Fruit fly (Drosophila melanogaster) whole organism, adult: ENCODE data around the gene CheB38c.

Experiments
- CG11617 ChIP-seq: fragments of 200-800 bp; sonication (Bioruptor generic); optimal IDR thresholded peaks from 2 replicates; lab custom pipeline; 2017; ENCODE audit warnings: mild to moderate bottlenecking, missing biosample characterization, missing genetic modification reagents, missing genetic modification characterization
- CG12768 ChIP-seq: fragments of 200-800 bp; sonication (Bioruptor generic); optimal IDR thresholded peaks from 2 replicates; lab custom pipeline; 2017; ENCODE audit warnings: missing biosample characterization, missing genetic modification characterization, mild to moderate bottlenecking, moderate library complexity, missing genetic modification reagents
- CG14711 ChIP-seq: fragments of 200-800 bp; sonication (Bioruptor generic); optimal IDR thresholded peaks from 2 replicates; lab custom pipeline; 2018; ENCODE audit warnings: missing biosample characterization, mild to moderate bottlenecking, missing genetic modification characterization, moderate library complexity
- CG1620 ChIP-seq: fragments of 200-800 bp; sonication (Bioruptor generic); optimal IDR thresholded peaks from 2 replicates; lab custom pipeline; 2016; ENCODE audit warnings: missing biosample characterization, missing genetic modification characterization
- CG33017 ChIP-seq: fragments of 200-800 bp; sonication (Bioruptor generic); optimal IDR thresholded peaks from 2 replicates; lab custom pipeline; 2018; ENCODE audit warnings: missing biosample characterization, mild to moderate bottlenecking, missing genetic modification characterization, moderate library complexity
- CG5204 ChIP-seq: fragments of 200-800 bp; sonication (Bioruptor generic); optimal IDR thresholded peaks from 2 replicates; lab custom pipeline; 2016; ENCODE audit warnings: missing biosample characterization, missing genetic modification characterization
- CG7045 ChIP-seq: fragments of 200-800 bp; sonication (Bioruptor generic); optimal IDR thresholded peaks from 2 replicates; lab custom pipeline; 2017; ENCODE audit warnings: missing biosample characterization, mild to moderate bottlenecking, missing genetic modification characterization
- CG7101 ChIP-seq: fragments of 200-800 bp; sonication (Bioruptor generic); optimal IDR thresholded peaks from 2 replicates; lab custom pipeline; 2018; ENCODE audit warnings: missing biosample characterization, mild to moderate bottlenecking, missing genetic modification characterization, moderate library complexity
- Clk ChIP-seq: fragments of 200-800 bp; sonication (Bioruptor generic); optimal IDR thresholded peaks from 2 replicates; lab custom pipeline; 2017; ENCODE audit warnings: missing biosample characterization, missing genetic modification characterization
- Hr96 ChIP-seq: fragments of 200-800 bp; sonication (Bioruptor generic); optimal IDR thresholded peaks from 2 replicates; lab custom pipeline; 2016; ENCODE audit warnings: missing biosample characterization, missing genetic modification characterization
- Mnt ChIP-seq: fragments of 200-800 bp; sonication (Bioruptor generic); optimal IDR thresholded peaks from 2 replicates; lab custom pipeline; 2016; ENCODE audit warnings: missing biosample characterization, mild to moderate bottlenecking, missing genetic modification characterization
- bab1 ChIP-seq: fragments of 200-800 bp; sonication (Bioruptor generic); optimal IDR thresholded peaks from 3 replicates; lab custom pipeline; 2019; ENCODE audit warnings: missing biosample characterization, mild to moderate bottlenecking, missing genetic modification characterization, moderate library complexity
- cic ChIP-seq: fragments of 200-800 bp; sonication (Bioruptor generic); optimal IDR thresholded peaks from 2 replicates; lab custom pipeline; 2017; ENCODE audit warnings: missing biosample characterization, mild to moderate bottlenecking, missing genetic modification characterization, moderate library complexity
- cnc ChIP-seq, 2 experiments: fragments of >200 bp; optimal IDR thresholded peaks; 2 replicates each; lab custom pipeline; 2017
- kay ChIP-seq: fragments of 200-800 bp; sonication (Bioruptor generic); peaks from one replicate; lab custom pipeline; 2016; ENCODE audit warnings: missing biosample characterization, missing genetic modification characterization, borderline replicate concordance
- ovo ChIP-seq: fragments of 200-800 bp; sonication (Bioruptor generic); optimal IDR thresholded peaks from 2 replicates; lab custom pipeline; 2016; ENCODE audit warnings: missing biosample characterization, missing genetic modification characterization
- pad ChIP-seq: fragments of 200-800 bp; sonication (Bioruptor generic); optimal IDR thresholded peaks from 3 replicates; lab custom pipeline; 2017; ENCODE audit warnings: missing biosample characterization, missing genetic modification characterization, mild to moderate bottlenecking, moderate library complexity, missing genetic modification reagents
- tj ChIP-seq: fragments of 200-800 bp; sonication (Bioruptor generic); optimal IDR thresholded peaks from 3 replicates; lab custom pipeline; 2017; ENCODE audit warnings: missing biosample characterization, mild to moderate bottlenecking, missing genetic modification characterization, moderate library complexity
- toe ChIP-seq: fragments of 200-800 bp; sonication (Bioruptor generic); optimal IDR thresholded peaks from 2 replicates; lab custom pipeline; 2016; ENCODE audit warnings: missing biosample characterization, missing genetic modification characterization

The CheB38c gene

dm6 chr2L:20775941-20776340 is 44.7 kb downstream of the CheB38c start:
- TF ChIP-seq bab1 (GFP tag; lab: Kevin White, UChicago), result no peak
- TF ChIP-seq Hr96 (GFP tag; lab: Kevin White, UChicago), result no peak
- TF ChIP-seq CG14711, result no peak
- TF ChIP-seq CG12768 (GFP tag; lab: Kevin White, UChicago), result peak; percentile 15
- TF ChIP-seq pad (GFP tag; lab: Kevin White, UChicago), result no peak
- no peak for TF ChIP-seq kay (GFP tag; lab: Kevin White, UChicago)
- peak; percentile 5 for TF ChIP-seq cic (GFP tag; lab: Kevin White, UChicago)
- TF ChIP-seq CG33017 (tag; lab: Kevin White, UChicago), result no peak
- TF ChIP-seq Clk, result no peak
- TF ChIP-seq toe (GFP tag; lab: Kevin White, UChicago), result no peak
- no peak for TF ChIP-seq cnc (optimal IDR thresholded peaks at IDR 0.05; lab: Kevin White, UChicago)

dm6 chr2L:20774464-20774863 is 46.2 kb downstream of the CheB38c start:
- TF ChIP-seq CG5204 (GFP tag; lab: Kevin White, UChicago) (no peak), tj (GFP tag; lab: Kevin White, UChicago) (no peak), bab1 (GFP tag; lab: Kevin White, UChicago) (no peak), CG14711 (no peak), pad (GFP tag; lab: Kevin White, UChicago) (no peak), CG11617 (GFP tag; lab: Kevin White, UChicago) (no peak)

- TF ChIP-seq CG33017 (tag; lab: Kevin White, UChicago) (peak; percentile 24), CG14711 (no peak), Clk (no peak), tj (GFP tag; lab: Kevin White, UChicago) (no peak), CG1620 (GFP tag; lab: Kevin White, UChicago) (no peak), CG7101 (tag; lab: Kevin White, UChicago) (no peak), toe (GFP tag; lab: Kevin White, UChicago) (peak; percentile 3), cnc (optimal IDR thresholded peaks at IDR 0.05; lab: Kevin White, UChicago) (no peak), CG12768 (GFP tag; lab: Kevin White, UChicago) (no peak), ovo (no peak), kay (GFP tag; lab: Kevin White, UChicago) (peak; percentile 56), pad (GFP tag; lab: Kevin White, UChicago) (no peak), Mnt (GFP tag; lab: Kevin White, UChicago) (no peak), CG5204 (GFP tag; lab: Kevin White, UChicago) (no peak), Hr96 (GFP tag; lab: Kevin White, UChicago) (no peak), cic (GFP tag; lab: Kevin White, UChicago) (peak; percentile 41), CG7045 (peak; percentile 28), CG11617 (GFP tag; lab: Kevin White, UChicago) (peak; percentile 5)
Measured at dm6 chr2L:20773453-20774054, 47.1 kb downstream of the CheB38c start.

dm6 chr2L:20770242-20770769 is 50.4 kb downstream of the CheB38c start, which contains the start of gene cad:
cad (plus strand) TSS chr2L:20770731.
- TF ChIP-seq CG11617 (GFP tag; lab: Kevin White, UChicago) (no peak), CG7101 (tag; lab: Kevin White, UChicago) (peak; percentile 33), ovo (peak; percentile 29), Hr96 (GFP tag; lab: Kevin White, UChicago) (peak; percentile 37), CG33017 (tag; lab: Kevin White, UChicago) (no peak), CG1620 (GFP tag; lab: Kevin White, UChicago) (no peak), CG12768 (GFP tag; lab: Kevin White, UChicago) (peak; percentile 30), CG7045 (peak; percentile 5), pad (GFP tag; lab: Kevin White, UChicago) (peak; percentile 93), tj (GFP tag; lab: Kevin White, UChicago) (peak; percentile 5), bab1 (GFP tag; lab: Kevin White, UChicago) (peak; percentile 5)
